Fruit fly (Drosophila melanogaster) whole organism, prepupa: ENCODE data around the gene Sec15.
A peak's percentile ranks its signal among the peaks of the same experiment; 100 is the strongest.

Source experiments
- CG9139 ChIP-seq: fragments of 200-800 bp; sonication (Bioruptor generic); optimal IDR thresholded peaks from 3 replicates; lab custom pipeline; 2017; ENCODE audit warnings: missing biosample characterization, mild to moderate bottlenecking, missing genetic modification characterization
- Eip78C ChIP-seq: fragments of 200-800 bp; sonication (Bioruptor generic); peaks from one replicate; lab custom pipeline; 2016; ENCODE audit warnings: missing biosample characterization, missing genetic modification characterization
- Eip93F ChIP-seq: fragments of 200-800 bp; sonication (Bioruptor generic); optimal IDR thresholded peaks from 2 replicates; lab custom pipeline; 2016; ENCODE audit warnings: missing biosample characterization, mild to moderate bottlenecking, missing genetic modification characterization
- Sox102F ChIP-seq: fragments of 200-800 bp; sonication (Bioruptor generic); optimal IDR thresholded peaks from 2 replicates; lab custom pipeline; 2016; ENCODE audit warnings: missing biosample characterization, mild to moderate bottlenecking, missing genetic modification characterization

DNA sequence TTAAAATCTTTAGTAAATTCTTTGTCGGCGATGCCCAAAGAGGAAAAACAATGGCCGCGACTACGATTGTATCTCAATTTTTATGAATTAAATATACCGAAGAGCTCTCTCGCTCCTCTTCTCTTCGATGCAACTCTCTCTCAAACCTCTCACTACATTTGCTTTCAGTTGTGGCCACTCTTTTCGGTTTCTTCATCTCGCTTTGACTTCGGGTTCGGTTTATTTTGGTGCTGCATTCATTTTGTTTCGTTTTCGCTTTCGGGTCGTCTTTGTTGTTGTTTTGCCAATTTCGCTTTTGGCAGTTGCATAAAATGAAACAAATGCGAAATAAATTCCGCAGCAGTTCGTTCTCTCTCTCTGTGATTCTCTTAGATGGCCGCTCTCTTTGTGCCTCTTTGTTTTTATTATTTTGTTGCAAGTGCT, 45.1 kb upstream of the Sec15 start:
- TF ChIP-seq Sox102F (GFP tag; lab: Kevin White, UChicago) (peak; percentile 87), CG9139 (GFP tag; lab: Kevin White, UChicago) (peak; percentile 91), Eip78C (peak; percentile 91), Eip93F (GFP tag; lab: Kevin White, UChicago) (peak; percentile 91)
